Worm (Caenorhabditis elegans): Measurements from ENCODE around the gene K11C4.2.

The K11C4.2 gene

ce11 chrV:6896700-6897099 lies 1.8 kb downstream of the K11C4.2 start, which contains the start of gene K11C4.1:
TSS of gene K11C4.1 (plus strand) at chrV:6897000.
- no peak for TF ChIP-seq ama-1 (optimal IDR thresholded peaks at IDR 0.05)
- TF ChIP-seq hmg-4 (GFP tag; optimal IDR thresholded peaks at IDR 0.05) = no peak
- no peak for TF ChIP-seq hmbx-1 (tag; optimal IDR thresholded peaks at IDR 0.05)
- no peak for TF ChIP-seq tra-4 (tag; optimal IDR thresholded peaks at IDR 0.05)
- no peak for TF ChIP-seq ets-7 (tag; optimal IDR thresholded peaks at IDR 0.05)
- TF ChIP-seq tbx-37 (GFP tag; conservative IDR thresholded peaks at IDR 0.05) = no peak
- no peak for TF ChIP-seq hnd-1 (tag; optimal IDR thresholded peaks at IDR 0.05)
- no peak for TF ChIP-seq tbx-11 (GFP tag; IDR thresholded peaks at IDR 0.05)
- no peak for TF ChIP-seq ceh-36 (tag; optimal IDR thresholded peaks at IDR 0.05)
- no peak for TF ChIP-seq F13C5.2 (tag; optimal IDR thresholded peaks at IDR 0.05)
- TF ChIP-seq pes-1 (GFP tag; IDR thresholded peaks at IDR 0.05) = no peak
- no peak for TF ChIP-seq ceh-13 (GFP tag; optimal IDR thresholded peaks at IDR 0.05)
- no peak for TF ChIP-seq flt-1 (GFP tag; IDR thresholded peaks at IDR 0.05)
- TF ChIP-seq B0310.2 (tag; optimal IDR thresholded peaks at IDR 0.05) = no peak

- TF ChIP-seq ets-7 (tag; optimal IDR thresholded peaks at IDR 0.05) (no peak), ama-1 (optimal IDR thresholded peaks at IDR 0.05) (no peak), aly-1 (tag; optimal IDR thresholded peaks at IDR 0.05) (no peak), pes-1 (GFP tag; IDR thresholded peaks at IDR 0.05) (no peak), hmbx-1 (tag; optimal IDR thresholded peaks at IDR 0.05) (no peak), tbx-37 (GFP tag; conservative IDR thresholded peaks at IDR 0.05) (no peak), tra-4 (tag; optimal IDR thresholded peaks at IDR 0.05) (no peak), B0310.2 (tag; optimal IDR thresholded peaks at IDR 0.05) (no peak), sea-1 (GFP tag; conservative IDR thresholded peaks at IDR 0.05) (no peak), ceh-13 (GFP tag; optimal IDR thresholded peaks at IDR 0.05) (no peak), ceh-36 (tag; optimal IDR thresholded peaks at IDR 0.05) (no peak), scrt-1 (GFP tag; IDR thresholded peaks at IDR 0.05) (no peak), tbx-11 (GFP tag; IDR thresholded peaks at IDR 0.05) (no peak), F13C5.2 (tag; optimal IDR thresholded peaks at IDR 0.05) (no peak), hnd-1 (tag; optimal IDR thresholded peaks at IDR 0.05) (no peak)
Observed at ce11 chrV:6900173-6900638, 5.3 kb downstream of the K11C4.2 start, which contains the start of gene odc-1. TSS of gene odc-1 (minus strand) at chrV:6900223.

- TF ChIP-seq flt-1 (GFP tag; IDR thresholded peaks at IDR 0.05) (no peak), scrt-1 (GFP tag; IDR thresholded peaks at IDR 0.05) (no peak), B0310.2 (tag; optimal IDR thresholded peaks at IDR 0.05) (no peak), tbx-11 (GFP tag; IDR thresholded peaks at IDR 0.05) (no peak), ceh-13 (GFP tag; optimal IDR thresholded peaks at IDR 0.05) (no peak), tbx-37 (GFP tag; conservative IDR thresholded peaks at IDR 0.05) (no peak), hmg-4 (GFP tag; optimal IDR thresholded peaks at IDR 0.05) (no peak), ama-1 (optimal IDR thresholded peaks at IDR 0.05) (no peak), aly-1 (tag; optimal IDR thresholded peaks at IDR 0.05) (no peak), ceh-36 (tag; optimal IDR thresholded peaks at IDR 0.05) (no peak), hmbx-1 (tag; optimal IDR thresholded peaks at IDR 0.05) (no peak), sea-1 (GFP tag; conservative IDR thresholded peaks at IDR 0.05) (no peak), tra-4 (tag; optimal IDR thresholded peaks at IDR 0.05) (no peak), ets-7 (tag; optimal IDR thresholded peaks at IDR 0.05) (no peak), hnd-1 (tag; optimal IDR thresholded peaks at IDR 0.05) (no peak), F13C5.2 (tag; optimal IDR thresholded peaks at IDR 0.05) (no peak), pes-1 (GFP tag; IDR thresholded peaks at IDR 0.05) (no peak)
Observed at ce11 chrV:6900814-6901592, 6.1 kb downstream of the K11C4.2 start.

- TF ChIP-seq tbx-11 (GFP tag; IDR thresholded peaks at IDR 0.05) = no peak
- no peak for TF ChIP-seq flt-1 (GFP tag; IDR thresholded peaks at IDR 0.05)
- no peak for TF ChIP-seq hmg-4 (GFP tag; optimal IDR thresholded peaks at IDR 0.05)
- no peak for TF ChIP-seq ama-1 (optimal IDR thresholded peaks at IDR 0.05)
- no peak for TF ChIP-seq tbx-37 (GFP tag; conservative IDR thresholded peaks at IDR 0.05)
- TF ChIP-seq aly-1 (tag; optimal IDR thresholded peaks at IDR 0.05) = no peak
Observed at ce11 chrV:6901943-6902549, 7.2 kb downstream of the K11C4.2 start.

- TF ChIP-seq hnd-1 (tag; optimal IDR thresholded peaks at IDR 0.05) = no peak
- no peak for TF ChIP-seq ets-7 (tag; optimal IDR thresholded peaks at IDR 0.05)
- no peak for TF ChIP-seq tbx-11 (GFP tag; IDR thresholded peaks at IDR 0.05)
- TF ChIP-seq ceh-13 (GFP tag; optimal IDR thresholded peaks at IDR 0.05) = no peak
- TF ChIP-seq ama-1 (optimal IDR thresholded peaks at IDR 0.05) = no peak
- no peak for TF ChIP-seq tbx-37 (GFP tag; conservative IDR thresholded peaks at IDR 0.05)
- TF ChIP-seq F13C5.2 (tag; optimal IDR thresholded peaks at IDR 0.05) = no peak
- TF ChIP-seq aly-1 (tag; optimal IDR thresholded peaks at IDR 0.05) = no peak
- no peak for TF ChIP-seq flt-1 (GFP tag; IDR thresholded peaks at IDR 0.05)
- no peak for TF ChIP-seq pes-1 (GFP tag; IDR thresholded peaks at IDR 0.05)
- no peak for TF ChIP-seq ceh-36 (tag; optimal IDR thresholded peaks at IDR 0.05)
- no peak for TF ChIP-seq scrt-1 (GFP tag; IDR thresholded peaks at IDR 0.05)
- TF ChIP-seq tra-4 (tag; optimal IDR thresholded peaks at IDR 0.05) = no peak
- no peak for TF ChIP-seq sea-1 (GFP tag; conservative IDR thresholded peaks at IDR 0.05)
- no peak for TF ChIP-seq hmg-4 (GFP tag; optimal IDR thresholded peaks at IDR 0.05)
- no peak for TF ChIP-seq B0310.2 (tag; optimal IDR thresholded peaks at IDR 0.05)
- TF ChIP-seq hmbx-1 (tag; optimal IDR thresholded peaks at IDR 0.05) = no peak
Observed at ce11 chrV:6906435-6906834, 11.6 kb downstream of the K11C4.2 start.

ce11 chrV:6917280-6917679 lies 22.4 kb downstream of the K11C4.2 start:
- TF ChIP-seq ceh-13 (GFP tag; optimal IDR thresholded peaks at IDR 0.05) (no peak), tbx-11 (GFP tag; IDR thresholded peaks at IDR 0.05) (no peak), pes-1 (GFP tag; IDR thresholded peaks at IDR 0.05) (no peak), sea-1 (GFP tag; conservative IDR thresholded peaks at IDR 0.05) (no peak), ceh-36 (tag; optimal IDR thresholded peaks at IDR 0.05) (no peak), ets-7 (tag; optimal IDR thresholded peaks at IDR 0.05) (no peak), B0310.2 (tag; optimal IDR thresholded peaks at IDR 0.05) (no peak), hmg-4 (GFP tag; optimal IDR thresholded peaks at IDR 0.05) (no peak), hnd-1 (tag; optimal IDR thresholded peaks at IDR 0.05) (no peak), ama-1 (optimal IDR thresholded peaks at IDR 0.05) (no peak), tbx-37 (GFP tag; conservative IDR thresholded peaks at IDR 0.05) (no peak), F13C5.2 (tag; optimal IDR thresholded peaks at IDR 0.05) (no peak), flt-1 (GFP tag; IDR thresholded peaks at IDR 0.05) (no peak)
